Worm (Caenorhabditis elegans) whole organism, L4 larva: Measurements from ENCODE around the gene C56C10.7.

Experiments used
- R02D3.7 ChIP-seq: fragments of 150-350 bp; sonication (generic microtip); optimal IDR thresholded peaks from 3 replicates; lab custom pipeline; 2014; ENCODE audit warnings: missing biosample characterization, missing genetic modification characterization
- fos-1 ChIP-seq: fragments of 150-350 bp; optimal IDR thresholded peaks from 2 replicates; lab custom pipeline; 2014; ENCODE audit warnings: missing biosample characterization, missing genetic modification characterization
- nhr-42 ChIP-seq: fragments of 200-800 bp; sonication (Bioruptor generic); IDR thresholded peaks from 2 replicates; pipeline ENCODE4 v1.3.6; 2022; ENCODE audit warnings: missing genetic modification characterization, missing compliant biosample characterization

- TF ChIP-seq fos-1 (tag; lab: Kevin White, UChicago) (no peak), R02D3.7 (tag; lab: Kevin White, UChicago) (no peak), nhr-42 (GFP tag; lab: Robert Waterston, UW) (no peak)
Measured at ce11 chrII:6600973-6601372, 13.6 kb upstream of the C56C10.7 start, which contains the start of gene vps-33.2.
